Fruit fly (Drosophila melanogaster): ENCODE data around the gene nAChRbeta3.
A peak's percentile ranks its signal among the peaks of the same experiment; 100 is the strongest.

nAChRbeta3 gene

DNA sequence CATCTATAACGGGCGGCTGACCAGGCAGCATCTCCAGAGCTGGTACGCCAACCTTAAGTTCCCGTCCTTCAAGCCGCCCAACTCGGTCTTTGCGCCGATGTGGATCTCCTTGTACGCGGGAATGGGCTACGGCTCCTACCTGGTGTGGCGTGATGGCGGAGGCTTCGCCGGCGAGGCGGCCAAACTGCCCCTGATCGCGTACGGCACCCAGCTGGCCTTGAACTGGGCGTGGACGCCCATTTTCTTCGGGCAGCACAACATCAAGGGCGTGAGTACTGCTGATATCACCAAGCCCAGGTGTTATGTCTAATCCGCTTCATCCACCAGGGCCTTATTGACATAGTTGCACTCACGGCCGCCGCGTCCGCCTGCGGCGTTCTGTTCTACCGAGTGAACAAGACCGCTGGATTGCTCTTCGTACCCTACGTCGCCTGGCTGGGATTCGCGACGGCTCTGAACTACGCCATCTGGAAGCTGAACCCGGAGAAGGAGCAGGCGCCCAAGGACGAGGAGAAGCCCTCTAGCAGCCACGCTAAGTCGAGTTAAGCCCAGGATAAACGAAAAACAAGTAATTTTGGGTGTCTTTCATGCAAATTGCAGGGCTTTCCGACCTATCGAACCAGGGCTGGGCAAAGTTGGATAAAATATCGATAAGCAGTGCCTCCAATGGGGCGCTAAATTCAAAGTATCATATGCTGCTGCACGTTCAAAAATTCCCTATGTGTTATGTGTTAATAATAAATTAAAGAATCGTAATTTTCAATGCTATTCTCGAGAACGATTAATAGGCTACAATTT, 15.0 kb downstream of the nAChRbeta3 start, which contains the start of gene rempA:
Gene rempA, minus strand, starts transcription at position 541 of the 798 bp plus-strand sequence.
- TF ChIP-seq Hr96 (GFP tag; optimal IDR thresholded peaks at IDR 0.05) (no peak), CG33017 (tag; optimal IDR thresholded peaks at IDR 0.05) (no peak), CG12768 (GFP tag; optimal IDR thresholded peaks at IDR 0.05) (no peak), ovo (GFP tag; optimal IDR thresholded peaks at IDR 0.05) (no peak), CG14711 (tag; optimal IDR thresholded peaks at IDR 0.05) (no peak), pad (GFP tag; optimal IDR thresholded peaks at IDR 0.05) (no peak), cic (GFP tag; optimal IDR thresholded peaks at IDR 0.05) (no peak), CG7101 (tag; optimal IDR thresholded peaks at IDR 0.05) (no peak), CG5204 (GFP tag; optimal IDR thresholded peaks at IDR 0.05) (no peak), cnc (optimal IDR thresholded peaks at IDR 0.05) (no peak), kay (GFP tag; ENCODE audit: borderline replicate concordance) (no peak), Clk (GFP tag; optimal IDR thresholded peaks at IDR 0.05) (no peak), Mnt (GFP tag; optimal IDR thresholded peaks at IDR 0.05) (no peak), bab1 (GFP tag; optimal IDR thresholded peaks at IDR 0.05) (no peak), tj (GFP tag; optimal IDR thresholded peaks at IDR 0.05) (no peak), CG11617 (GFP tag; optimal IDR thresholded peaks at IDR 0.05) (no peak), CG1620 (GFP tag; optimal IDR thresholded peaks at IDR 0.05) (no peak)

DNA sequence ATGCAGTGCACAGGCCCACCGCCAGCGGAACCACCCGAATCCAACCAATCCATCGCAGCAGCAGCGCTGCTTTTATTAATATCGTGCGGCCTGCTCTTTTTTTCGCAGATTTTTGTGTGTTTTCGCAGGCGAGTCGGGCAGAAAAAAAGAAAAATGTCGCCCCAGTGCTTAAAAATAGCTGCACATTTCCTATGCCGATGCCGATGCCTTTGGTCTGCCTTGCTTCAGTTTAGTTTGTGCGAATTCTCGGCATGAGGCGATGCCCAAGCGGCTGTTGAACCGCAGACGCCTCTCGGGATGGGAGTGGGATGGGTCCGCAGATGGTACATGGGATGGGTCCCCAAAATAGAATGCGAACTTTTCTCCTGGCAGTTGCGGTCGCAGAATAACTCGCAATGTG, 18.4 kb downstream of the nAChRbeta3 start:
- TF ChIP-seq CG14711 (tag; optimal IDR thresholded peaks at IDR 0.05) (no peak), CG33017 (tag; optimal IDR thresholded peaks at IDR 0.05) (no peak), Hr96 (GFP tag; optimal IDR thresholded peaks at IDR 0.05) (no peak), CG11617 (GFP tag; optimal IDR thresholded peaks at IDR 0.05) (no peak), tj (GFP tag; optimal IDR thresholded peaks at IDR 0.05) (no peak), kay (GFP tag; ENCODE audit: borderline replicate concordance) (no peak), CG1620 (GFP tag; optimal IDR thresholded peaks at IDR 0.05) (no peak), Clk (GFP tag; optimal IDR thresholded peaks at IDR 0.05) (no peak), Mnt (GFP tag; optimal IDR thresholded peaks at IDR 0.05) (no peak), Crg-1 (GFP tag; optimal IDR thresholded peaks at IDR 0.05) (no peak), CG5204 (GFP tag; optimal IDR thresholded peaks at IDR 0.05) (no peak), toe (GFP tag; optimal IDR thresholded peaks at IDR 0.05) (no peak), cic (GFP tag; optimal IDR thresholded peaks at IDR 0.05) (no peak), CG7045 (GFP tag; optimal IDR thresholded peaks at IDR 0.05) (no peak), CG7101 (tag; optimal IDR thresholded peaks at IDR 0.05) (no peak), pad (GFP tag; optimal IDR thresholded peaks at IDR 0.05) (no peak), cnc (optimal IDR thresholded peaks at IDR 0.05) (no peak), CG12768 (GFP tag; optimal IDR thresholded peaks at IDR 0.05) (no peak), bab1 (GFP tag; optimal IDR thresholded peaks at IDR 0.05) (no peak)

DNA sequence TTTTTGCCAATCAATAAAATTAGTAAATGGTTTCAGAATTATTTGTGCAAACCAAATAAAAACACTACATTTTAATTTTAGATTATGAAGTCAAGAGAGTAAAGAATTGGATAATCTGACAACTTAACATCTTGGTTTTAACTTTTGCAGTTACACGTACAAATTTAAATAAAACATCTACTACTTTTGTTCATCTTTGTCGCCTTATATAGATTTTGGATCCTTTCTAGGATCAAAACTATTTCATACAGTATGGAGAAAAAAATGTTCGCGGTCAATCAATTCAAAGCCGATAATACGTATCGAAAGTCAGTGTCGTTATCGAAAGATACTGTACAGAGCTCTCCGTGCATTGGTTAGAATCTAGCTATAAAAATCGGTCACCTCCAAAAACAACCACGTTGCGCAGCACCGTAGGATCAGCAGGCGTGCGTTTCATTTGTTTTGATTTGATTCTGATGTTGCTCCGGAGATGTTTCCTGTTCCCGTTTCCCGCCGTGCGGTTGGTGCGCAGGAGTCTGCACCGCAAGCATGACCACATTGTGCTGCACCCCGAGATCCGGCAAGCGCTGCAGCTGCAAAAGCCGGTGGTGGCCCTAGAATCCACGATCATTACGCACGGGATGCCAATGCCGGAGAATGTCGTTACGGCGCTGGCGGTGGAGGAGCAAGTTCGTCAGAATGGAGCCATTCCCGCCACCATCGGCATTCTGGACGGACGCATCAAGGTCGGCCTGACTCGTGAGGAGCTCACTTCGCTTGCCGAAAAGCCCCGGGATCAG, 19.0 kb downstream of the nAChRbeta3 start, which contains the start of the genes uncNacbeta and CG2794:
Gene uncNacbeta, minus strand, starts transcription at position 51 of the 782 bp plus-strand sequence.
Gene CG2794, plus strand, starts transcription at position 395 of the 782 bp plus-strand sequence.
- TF ChIP-seq Mnt (GFP tag; optimal IDR thresholded peaks at IDR 0.05): peak; percentile 79
- peak; percentile 47 for TF ChIP-seq bab1 (GFP tag; optimal IDR thresholded peaks at IDR 0.05)
- peak; percentile 8 for TF ChIP-seq cic (GFP tag; optimal IDR thresholded peaks at IDR 0.05)
- TF ChIP-seq CG7101 (tag; optimal IDR thresholded peaks at IDR 0.05): peak; percentile 39
- TF ChIP-seq CG33017 (tag; optimal IDR thresholded peaks at IDR 0.05): no peak

DNA sequence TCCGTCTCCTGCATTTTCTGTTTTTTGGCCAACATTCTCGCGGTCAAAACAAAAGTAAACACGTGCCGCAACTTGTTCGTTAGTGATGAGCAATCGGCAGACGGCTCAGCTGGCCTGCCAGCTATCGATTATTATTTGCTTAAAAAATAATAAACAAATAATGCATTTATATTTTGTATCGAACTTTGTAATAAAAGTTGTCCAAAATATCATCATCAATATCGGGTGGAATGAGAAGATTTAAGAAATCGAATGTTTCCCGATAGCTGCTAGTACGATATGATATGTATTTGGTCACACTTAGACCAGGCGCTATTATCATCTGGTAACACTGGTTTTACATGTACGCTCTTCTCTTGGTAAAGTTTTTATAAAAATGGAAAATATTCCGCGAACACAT, 23.1 kb downstream of the nAChRbeta3 start, which contains the start of the genes Nle and Sf3b1:
Gene Nle, minus strand, starts transcription at position 92 of the 400 bp plus-strand sequence.
Gene Sf3b1, plus strand, starts transcription at position 311 of the 400 bp plus-strand sequence.
- TF ChIP-seq Clk (GFP tag; optimal IDR thresholded peaks at IDR 0.05) (peak; percentile 44), CG7101 (tag; optimal IDR thresholded peaks at IDR 0.05) (peak; percentile 55), CG11617 (GFP tag; optimal IDR thresholded peaks at IDR 0.05) (peak; percentile 58), bab1 (GFP tag; optimal IDR thresholded peaks at IDR 0.05) (peak; percentile 49), CG12768 (GFP tag; optimal IDR thresholded peaks at IDR 0.05) (peak; percentile 6), ovo (GFP tag; optimal IDR thresholded peaks at IDR 0.05) (no peak), CG5204 (GFP tag; optimal IDR thresholded peaks at IDR 0.05) (no peak), Hr96 (GFP tag; optimal IDR thresholded peaks at IDR 0.05) (peak; percentile 20), Crg-1 (GFP tag; optimal IDR thresholded peaks at IDR 0.05) (peak; percentile 62), toe (GFP tag; optimal IDR thresholded peaks at IDR 0.05) (peak; percentile 66), tj (GFP tag; optimal IDR thresholded peaks at IDR 0.05) (peak; percentile 2), CG33017 (tag; optimal IDR thresholded peaks at IDR 0.05) (no peak), CG1620 (GFP tag; optimal IDR thresholded peaks at IDR 0.05) (peak; percentile 67), pad (GFP tag; optimal IDR thresholded peaks at IDR 0.05) (peak; percentile 23), CG14711 (tag; optimal IDR thresholded peaks at IDR 0.05) (peak; percentile 55), kay (GFP tag; ENCODE audit: borderline replicate concordance) (no peak), cic (GFP tag; optimal IDR thresholded peaks at IDR 0.05) (no peak), Mnt (GFP tag; optimal IDR thresholded peaks at IDR 0.05) (peak; percentile 97), CG7045 (GFP tag; optimal IDR thresholded peaks at IDR 0.05) (no peak), cnc (optimal IDR thresholded peaks at IDR 0.05) (no peak)

DNA sequence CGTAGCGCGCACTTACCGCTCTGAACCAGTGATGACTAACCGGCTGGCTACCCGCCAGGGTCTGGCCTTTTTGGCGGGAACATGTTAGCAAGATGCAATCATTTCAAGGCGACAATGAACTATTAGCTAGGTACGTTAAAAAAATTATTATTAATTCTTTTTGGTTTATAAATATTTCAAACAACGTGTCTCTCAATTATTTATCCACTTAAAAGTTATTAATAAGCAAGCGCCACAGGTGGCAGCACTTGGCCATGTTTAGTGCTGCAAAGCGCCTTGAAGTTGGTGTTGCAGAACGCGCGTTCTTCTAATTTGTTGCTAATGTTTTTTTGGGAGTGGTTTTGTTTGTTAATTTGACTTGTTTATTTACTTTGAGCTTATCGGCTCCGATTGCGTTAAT, 29.3 kb downstream of the nAChRbeta3 start, which contains the start of the genes Ipk2 and cold:
Gene Ipk2, minus strand, starts transcription at position 39 of the 400 bp plus-strand sequence.
Gene cold, plus strand, starts transcription at position 66 of the 400 bp plus-strand sequence.
- TF ChIP-seq CG1620 (GFP tag; optimal IDR thresholded peaks at IDR 0.05) (peak; percentile 93), pad (GFP tag; optimal IDR thresholded peaks at IDR 0.05) (peak; percentile 83), cnc (optimal IDR thresholded peaks at IDR 0.05) (no peak), CG12768 (GFP tag; optimal IDR thresholded peaks at IDR 0.05) (peak; percentile 88), CG14711 (tag; optimal IDR thresholded peaks at IDR 0.05) (peak; percentile 70), Crg-1 (GFP tag; optimal IDR thresholded peaks at IDR 0.05) (peak; percentile 90), CG11617 (GFP tag; optimal IDR thresholded peaks at IDR 0.05) (peak; percentile 83), toe (GFP tag; optimal IDR thresholded peaks at IDR 0.05) (peak; percentile 89), CG7045 (GFP tag; optimal IDR thresholded peaks at IDR 0.05) (peak; percentile 82), cic (GFP tag; optimal IDR thresholded peaks at IDR 0.05) (peak; percentile 53), tj (GFP tag; optimal IDR thresholded peaks at IDR 0.05) (peak; percentile 54), CG5204 (GFP tag; optimal IDR thresholded peaks at IDR 0.05) (peak; percentile 84), CG7101 (tag; optimal IDR thresholded peaks at IDR 0.05) (peak; percentile 86), kay (GFP tag; ENCODE audit: borderline replicate concordance) (no peak), Clk (GFP tag; optimal IDR thresholded peaks at IDR 0.05) (peak; percentile 83), bab1 (GFP tag; optimal IDR thresholded peaks at IDR 0.05) (peak; percentile 86), Hr96 (GFP tag; optimal IDR thresholded peaks at IDR 0.05) (peak; percentile 81), Mnt (GFP tag; optimal IDR thresholded peaks at IDR 0.05) (peak; percentile 83), ovo (GFP tag; optimal IDR thresholded peaks at IDR 0.05) (peak; percentile 31), CG33017 (tag; optimal IDR thresholded peaks at IDR 0.05) (peak; percentile 64)

Measured in whole organism, adult.